Worm (Caenorhabditis elegans) whole organism, early embryonic: ENCODE measurements around the gene F29F11.20.

Experiments used
- aly-1 ChIP-seq: sonication (generic microtip); optimal IDR thresholded peaks from 2 replicates; lab custom pipeline; 2016; ENCODE audit warnings: missing genetic modification characterization, missing compliant biosample characterization
- ama-1 ChIP-seq: fragments of 150-350 bp; optimal IDR thresholded peaks from 2 replicates; lab custom pipeline; 2014
- hnd-1 ChIP-seq: sonication (generic microtip); optimal IDR thresholded peaks from 2 replicates; lab custom pipeline; 2016; ENCODE audit warnings: missing genetic modification characterization, missing compliant biosample characterization
- pes-1 ChIP-seq: fragments of 200-800 bp; sonication (Bioruptor generic); IDR thresholded peaks from 2 replicates; pipeline ENCODE4 v1.3.6; 2022; ENCODE audit warnings: missing genetic modification reagents, missing genetic modification characterization, missing compliant biosample characterization
- sea-1 ChIP-seq: fragments of 200-800 bp; sonication (Bioruptor generic); conservative IDR thresholded peaks from 2 replicates; pipeline ENCODE4 v1.3.6; 2022; ENCODE audit warnings: missing genetic modification characterization, missing compliant biosample characterization
- tbx-37 ChIP-seq: fragments of 200-800 bp; sonication (Bioruptor generic); conservative IDR thresholded peaks from 2 replicates; pipeline ENCODE4 v1.3.6; 2022; ENCODE audit warnings: missing genetic modification reagents, missing genetic modification characterization, missing compliant biosample characterization
- tra-4 ChIP-seq: sonication (generic microtip); optimal IDR thresholded peaks from 2 replicates; lab custom pipeline; 2017; ENCODE audit warnings: missing genetic modification characterization, missing compliant biosample characterization

- TF ChIP-seq pes-1 (GFP tag; lab: Robert Waterston, UW) (no peak), tbx-37 (no peak), ama-1 (no peak), hnd-1 (tag; lab: Kevin White, UChicago) (no peak), aly-1 (tag; lab: Kevin White, UChicago) (no peak), sea-1 (no peak), tra-4 (tag; lab: Kevin White, UChicago) (no peak)
These were observed 11.7 kb upstream of the F29F11.20 start for ce11 chrV:10675978-10676377.
